Fruit fly (Drosophila melanogaster): Measurements from ENCODE around the gene Coq2.

Gene Coq2

dm6 chr3R:8282727-8283126 is 33.6 kb downstream of the Coq2 start (continued):
- TF ChIP-seq Hnf4 (GFP tag; optimal IDR thresholded peaks at IDR 0.05): no peak
- TF ChIP-seq GATAd (GFP tag; optimal IDR thresholded peaks at IDR 0.05): no peak
- peak; percentile 48 for TF ChIP-seq ey (GFP tag; optimal IDR thresholded peaks at IDR 0.05)
- no peak for TF ChIP-seq Myc (optimal IDR thresholded peaks at IDR 0.05)

- TF ChIP-seq fru (GFP tag; optimal IDR thresholded peaks at IDR 0.05) (no peak), foxo (GFP tag; optimal IDR thresholded peaks at IDR 0.05) (peak in 1 of 2 experiments; percentile 22), OdsH (GFP tag; optimal IDR thresholded peaks at IDR 0.05) (no peak), Hr78 (GFP tag; optimal IDR thresholded peaks at IDR 0.05) (no peak), ey (GFP tag; optimal IDR thresholded peaks at IDR 0.05) (no peak), usp (GFP tag; optimal IDR thresholded peaks at IDR 0.05) (no peak), Mio (GFP tag; optimal IDR thresholded peaks at IDR 0.05) (no peak), Dfd (GFP tag; optimal IDR thresholded peaks at IDR 0.05) (no peak), dsf (GFP tag; optimal IDR thresholded peaks at IDR 0.05; ENCODE audit: borderline replicate concordance) (no peak), Hr83 (GFP tag; optimal IDR thresholded peaks at IDR 0.05; ENCODE audit: poor library complexity, severe bottlenecking) (no peak), Jra (GFP tag; optimal IDR thresholded peaks at IDR 0.05) (no peak), N (GFP tag; optimal IDR thresholded peaks at IDR 0.05) (no peak), h (GFP tag; optimal IDR thresholded peaks at IDR 0.05) (no peak), br (GFP tag; optimal IDR thresholded peaks at IDR 0.05) (no peak), lola (GFP tag; optimal IDR thresholded peaks at IDR 0.05) (no peak), rgr (GFP tag; optimal IDR thresholded peaks at IDR 0.05) (no peak), CG9705 (GFP tag; optimal IDR thresholded peaks at IDR 0.05) (no peak), GATAd (GFP tag; optimal IDR thresholded peaks at IDR 0.05) (no peak), pan (optimal IDR thresholded peaks at IDR 0.05) (no peak), brk (GFP tag; optimal IDR thresholded peaks at IDR 0.05) (no peak), HLH106 (tag; optimal IDR thresholded peaks at IDR 0.05) (peak; percentile 43), tai (GFP tag; optimal IDR thresholded peaks at IDR 0.05) (no peak), Rel (GFP tag; optimal IDR thresholded peaks at IDR 0.05) (no peak), Rel (tag; optimal IDR thresholded peaks at IDR 0.05) (peak; percentile 38), psq (GFP tag; optimal IDR thresholded peaks at IDR 0.05) (no peak), Abd-B (GFP tag; optimal IDR thresholded peaks at IDR 0.05) (no peak), Vsx2 (GFP tag; optimal IDR thresholded peaks at IDR 0.05; ENCODE audit: partially characterized antibody) (no peak), woc (GFP tag; optimal IDR thresholded peaks at IDR 0.05) (no peak), sv (GFP tag; optimal IDR thresholded peaks at IDR 0.05) (no peak), CrebA (GFP tag; optimal IDR thresholded peaks at IDR 0.05; ENCODE audit: borderline replicate concordance) (no peak), CG32264 (GFP tag; optimal IDR thresholded peaks at IDR 0.05) (no peak), Dif (GFP tag; optimal IDR thresholded peaks at IDR 0.05; ENCODE audit: partially characterized antibody) (peak; percentile 20), sage (GFP tag; optimal IDR thresholded peaks at IDR 0.05) (no peak), jim (GFP tag; optimal IDR thresholded peaks at IDR 0.05) (no peak), Sp1 (GFP tag; optimal IDR thresholded peaks at IDR 0.05) (peak; percentile 19)
Observed at dm6 chr3R:8279970-8280369, 36.4 kb downstream of the Coq2 start.

DNA sequence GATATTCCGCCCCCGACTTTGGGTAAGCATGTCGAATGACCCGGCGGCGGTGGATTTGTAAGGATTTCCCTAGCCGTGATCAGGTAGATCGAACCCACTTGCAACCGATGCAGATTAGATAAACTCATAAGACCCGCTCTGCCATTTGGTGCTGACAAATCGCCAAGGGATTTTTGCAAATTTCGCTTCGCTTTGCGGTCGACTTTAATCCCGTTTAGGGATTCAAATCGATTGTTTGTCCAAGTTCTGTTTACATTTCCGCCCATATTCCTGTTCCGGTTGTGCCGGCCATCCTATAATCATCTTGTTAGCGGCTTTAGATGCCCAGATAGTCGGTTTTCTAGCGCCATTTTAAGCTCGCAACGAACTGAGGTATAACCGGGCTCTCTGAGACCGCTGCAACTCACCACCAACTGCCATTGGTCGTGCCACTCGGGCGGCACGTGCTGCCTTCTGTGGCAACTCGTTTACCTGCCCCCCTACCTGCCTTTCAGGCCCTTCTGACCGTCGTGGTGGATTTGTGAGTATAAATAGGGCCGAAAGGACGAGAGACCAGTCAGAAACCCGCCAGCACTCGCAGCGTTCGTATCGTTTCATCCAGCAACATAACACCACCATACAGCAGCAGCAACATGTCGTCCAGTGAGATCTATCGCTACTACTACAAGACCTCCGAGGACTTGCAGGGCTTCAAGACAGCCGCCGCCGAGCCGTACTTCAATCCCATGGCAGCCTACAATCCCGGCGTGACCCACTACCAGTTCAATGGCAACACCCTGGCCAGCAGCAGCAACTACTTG is 38.6 kb downstream of the Coq2 start, which contains the start of gene ato:
TSS of gene ato (plus strand) at position 559 of the 800 bp plus-strand sequence.
- TF ChIP-seq HLH106 (tag; optimal IDR thresholded peaks at IDR 0.05) (no peak), Vsx2 (GFP tag; optimal IDR thresholded peaks at IDR 0.05; ENCODE audit: partially characterized antibody) (peak; percentile 60)

DNA sequence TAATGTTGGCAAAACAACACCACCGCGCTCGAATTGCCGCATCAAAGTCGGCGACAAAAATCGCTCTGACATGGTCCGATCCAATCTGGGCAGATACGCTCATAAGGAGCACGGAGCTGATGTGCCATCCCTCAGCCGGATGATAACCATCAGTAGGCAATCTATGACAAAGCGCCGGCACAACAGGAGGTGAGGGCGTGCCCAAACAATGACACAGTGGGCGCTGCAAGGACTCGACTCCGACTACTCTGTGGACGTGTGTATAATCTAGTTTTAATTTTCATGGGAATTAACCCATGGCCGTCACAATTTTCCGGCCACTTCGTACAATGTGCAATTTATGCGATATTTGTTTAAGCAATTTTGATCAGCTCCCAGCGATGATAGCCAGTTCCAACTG is 41.3 kb downstream of the Coq2 start:
- no peak for TF ChIP-seq Hnf4 (GFP tag; optimal IDR thresholded peaks at IDR 0.05)
- no peak for TF ChIP-seq Abd-B (GFP tag; optimal IDR thresholded peaks at IDR 0.05)
- no peak for TF ChIP-seq Sp1 (GFP tag; optimal IDR thresholded peaks at IDR 0.05)
- TF ChIP-seq N (GFP tag; optimal IDR thresholded peaks at IDR 0.05): no peak
- TF ChIP-seq lola (GFP tag; optimal IDR thresholded peaks at IDR 0.05): no peak
- TF ChIP-seq Dfd (GFP tag; optimal IDR thresholded peaks at IDR 0.05): no peak
- TF ChIP-seq jim (GFP tag; optimal IDR thresholded peaks at IDR 0.05): no peak
- TF ChIP-seq OdsH (GFP tag; optimal IDR thresholded peaks at IDR 0.05): no peak
- no peak for TF ChIP-seq brk (GFP tag; optimal IDR thresholded peaks at IDR 0.05)
- TF ChIP-seq rgr (GFP tag; optimal IDR thresholded peaks at IDR 0.05): no peak
- no peak for TF ChIP-seq Jra (GFP tag; optimal IDR thresholded peaks at IDR 0.05)

Data from whole organism, wandering third instar larva.